Fruit fly (Drosophila melanogaster): ENCODE measurements around the gene CG13005.

CG13005 gene

dm6 chrX:16768770-16769169 is 34.7 kb upstream of the CG13005 start (continued):
- TF ChIP-seq gem (tag; optimal IDR thresholded peaks at IDR 0.05) (peak; percentile 42), CG7372 (GFP tag; IDR thresholded peaks at IDR 0.05) (no peak), ATbp (GFP tag; optimal IDR thresholded peaks at IDR 0.05) (peak; percentile 14), dmrt99B (tag; optimal IDR thresholded peaks at IDR 0.05) (peak; percentile 63), CG17568 (GFP tag; optimal IDR thresholded peaks at IDR 0.05) (no peak), Oli (tag; optimal IDR thresholded peaks at IDR 0.05) (peak; percentile 37), nmo (GFP tag; optimal IDR thresholded peaks at IDR 0.05) (peak; percentile 69), CG4328 (GFP tag; optimal IDR thresholded peaks at IDR 0.05) (no peak), Sox100B (GFP tag; optimal IDR thresholded peaks at IDR 0.05) (peak; percentile 38), az2 (GFP tag; optimal IDR thresholded peaks at IDR 0.05) (no peak), CG4820 (GFP tag; optimal IDR thresholded peaks at IDR 0.05) (no peak), CG16863 (GFP tag; optimal IDR thresholded peaks at IDR 0.05) (no peak), tap (tag; optimal IDR thresholded peaks at IDR 0.05) (peak; percentile 18), CG11504 (tag; optimal IDR thresholded peaks at IDR 0.05) (peak; percentile 69), ash1 (GFP tag; optimal IDR thresholded peaks at IDR 0.05) (no peak), CG10147 (GFP tag; optimal IDR thresholded peaks at IDR 0.05) (no peak), chm (GFP tag; IDR thresholded peaks at IDR 0.05) (no peak), CG18262 (tag; optimal IDR thresholded peaks at IDR 0.05) (peak; percentile 51), CG15269 (tag; optimal IDR thresholded peaks at IDR 0.05) (peak; percentile 27), CG17361 (GFP tag; IDR thresholded peaks at IDR 0.05) (0 out of 3 replicates have a peak, but pooled peaks have one; percentile 22), lab (GFP tag; optimal IDR thresholded peaks at IDR 0.05) (peak; percentile 20), chif (GFP tag; optimal IDR thresholded peaks at IDR 0.05) (no peak), CG13424 (tag; optimal IDR thresholded peaks at IDR 0.05) (peak; percentile 14), Blimp-1 (GFP tag; optimal IDR thresholded peaks at IDR 0.05) (peak; percentile 14), Ssrp (tag; optimal IDR thresholded peaks at IDR 0.05) (peak; percentile 18), CG8388 (GFP tag; optimal IDR thresholded peaks at IDR 0.05) (peak; percentile 10), Eip74EF (GFP tag; optimal IDR thresholded peaks at IDR 0.05) (no peak), HHEX (GFP tag; optimal IDR thresholded peaks at IDR 0.05) (peak; percentile 15), PHDP (tag; optimal IDR thresholded peaks at IDR 0.05) (peak; percentile 22), Hr3 (GFP tag; optimal IDR thresholded peaks at IDR 0.05) (peak; percentile 39), Sox102F (GFP tag; optimal IDR thresholded peaks at IDR 0.05) (peak; percentile 24)

dm6 chrX:16772882-16773827 is 30.3 kb upstream of the CG13005 start:
- TF ChIP-seq YL-1 (GFP tag; optimal IDR thresholded peaks at IDR 0.05) (no peak), MBD-R2 (GFP tag; IDR thresholded peaks at IDR 0.05) (0 out of 2 replicates have a peak, but pooled peaks have one; percentile 25), ewg (GFP tag; optimal IDR thresholded peaks at IDR 0.05) (peak; percentile 1), CG32532 (GFP tag; IDR thresholded peaks at IDR 0.05) (peak; percentile 55; the same call in 1 of the 2 replicates), CG34422 (GFP tag; IDR thresholded peaks at IDR 0.05) (peak; percentile 57; the same call in 2 of the 3 replicates), CG8478 (optimal IDR thresholded peaks at IDR 0.05) (no peak), Bdp1 (GFP tag; optimal IDR thresholded peaks at IDR 0.05) (no peak), Med (GFP tag) (peak; percentile 91), pnt (GFP tag; optimal IDR thresholded peaks at IDR 0.05) (peak; percentile 74), dmrt11E (tag; optimal IDR thresholded peaks at IDR 0.05) (peak; percentile 44), fd102C (GFP tag; optimal IDR thresholded peaks at IDR 0.05) (peak; percentile 12), Optix (GFP tag; IDR thresholded peaks at IDR 0.05) (peak; percentile 74; the same call in 2 of the 3 replicates), CG18476 (GFP tag; optimal IDR thresholded peaks at IDR 0.05) (peak; percentile 11), Aef1 (GFP tag; IDR thresholded peaks at IDR 0.05) (peak; percentile 35; the same call in 2 of the 3 replicates), CG16815 (GFP tag; optimal IDR thresholded peaks at IDR 0.05) (peak; percentile 29), CG4730 (GFP tag; IDR thresholded peaks at IDR 0.05) (0 out of 2 replicates have a peak, but pooled peaks have one; percentile 42), Doc2 (GFP tag; IDR thresholded peaks at IDR 0.05) (no peak), btn (GFP tag; optimal IDR thresholded peaks at IDR 0.05) (peak; percentile 9)

All from whole organism, embryonic.